Worm (Caenorhabditis elegans) whole organism, young adult: ENCODE results near the gene T22D1.8.
"Not testable (repeated sequence)": the region's sequence is repeated elsewhere in the genome, so short reads cannot be mapped to it uniquely, and the experiment has no call there.

Source experiments
- dox-1 ChIP-seq: fragments of 200-800 bp; sonication (Bioruptor generic); IDR thresholded peaks from 2 replicates; pipeline ENCODE4 v1.3.6; 2022; ENCODE audit warnings: missing genetic modification reagents, missing genetic modification characterization, missing compliant biosample characterization
- dpff-1 ChIP-seq: sonication (generic microtip); optimal IDR thresholded peaks from 2 replicates; lab custom pipeline; 2017; ENCODE audit warnings: mild to moderate bottlenecking, missing genetic modification characterization, missing compliant biosample characterization
- let-526 ChIP-seq: fragments of 200-800 bp; sonication (Bioruptor generic); IDR thresholded peaks from 2 replicates; pipeline ENCODE4 v1.3.6; 2022; ENCODE audit warnings: missing genetic modification reagents, missing genetic modification characterization, missing compliant biosample characterization

- TF ChIP-seq dox-1 (GFP tag; lab: Robert Waterston, UW) = peak; percentile 64
- TF ChIP-seq dpff-1 (tag; lab: Kevin White, UChicago); let-526 (GFP tag; lab: Robert Waterston, UW): not testable (repeated sequence)
Measured at ce11 chrIV:6914161-6914585, 8.0 kb upstream of the T22D1.8 start.
